Fruit fly (Drosophila melanogaster): Measurements from ENCODE around the gene CG4822.

The CG4822 gene

dm6 chr2L:102161-102761, 19.3 kb downstream of the CG4822 start, which contains the start of gene Creld (continued):
- TF ChIP-seq Dip2 (GFP tag; IDR thresholded peaks at IDR 0.05) (no peak), Fer1 (GFP tag; optimal IDR thresholded peaks at IDR 0.05) (peak; percentile 43), Dbx (GFP tag; IDR thresholded peaks at IDR 0.05) (peak; percentile 51; the same call in 1 of the 3 replicates), lab (GFP tag; optimal IDR thresholded peaks at IDR 0.05) (no peak), Dll (GFP tag; IDR thresholded peaks at IDR 0.05; ENCODE audit: partially characterized antibody) (peak; percentile 100), sna (GFP tag; IDR thresholded peaks at IDR 0.05; ENCODE audit: partially characterized antibody) (peak; percentile 100), B-H1 (GFP tag; IDR thresholded peaks at IDR 0.05) (no peak), CoRest (tag; optimal IDR thresholded peaks at IDR 0.05) (no peak), Hey (tag; optimal IDR thresholded peaks at IDR 0.05) (no peak), pzg (GFP tag; optimal IDR thresholded peaks at IDR 0.05) (peak; percentile 93), shn (GFP tag; optimal IDR thresholded peaks at IDR 0.05) (no peak), HmgZ (tag; optimal IDR thresholded peaks at IDR 0.05) (peak; percentile 74), Sry-β (GFP tag; optimal IDR thresholded peaks at IDR 0.05) (no peak), Sry-δ (GFP tag; optimal IDR thresholded peaks at IDR 0.05) (peak; percentile 94), CG14965 (GFP tag; optimal IDR thresholded peaks at IDR 0.05; ENCODE audit: borderline replicate concordance) (no peak), Drgx (GFP tag; IDR thresholded peaks at IDR 0.05) (no peak), Mrtf (GFP tag; IDR thresholded peaks at IDR 0.05) (no peak), pum (GFP tag; optimal IDR thresholded peaks at IDR 0.05) (no peak), gem (tag; optimal IDR thresholded peaks at IDR 0.05) (no peak), Poxn (GFP tag; IDR thresholded peaks at IDR 0.05) (no peak), ems (GFP tag; optimal IDR thresholded peaks at IDR 0.05) (peak; percentile 0), vfl (GFP tag; optimal IDR thresholded peaks at IDR 0.05) (peak; percentile 23), toy (GFP tag; IDR thresholded peaks at IDR 0.05) (no peak), org-1 (GFP tag; optimal IDR thresholded peaks at IDR 0.05) (no peak), pho (GFP tag; optimal IDR thresholded peaks at IDR 0.05) (no peak), Dfd (GFP tag; optimal IDR thresholded peaks at IDR 0.05) (no peak), Pdp1 (GFP tag; optimal IDR thresholded peaks at IDR 0.05) (peak in 1 of 2 experiments; percentile 34), CG13624 (GFP tag; optimal IDR thresholded peaks at IDR 0.05) (peak; percentile 52), Med (GFP tag) (peak; percentile 86), seq (GFP tag; IDR thresholded peaks at IDR 0.05) (no peak), CG1529 (GFP tag; optimal IDR thresholded peaks at IDR 0.05) (no peak), CG12155 (GFP tag; optimal IDR thresholded peaks at IDR 0.05) (no peak), pan (optimal IDR thresholded peaks at IDR 0.05) (no peak), pan (GFP tag; optimal IDR thresholded peaks at IDR 0.05 in 1 of 2, IDR thresholded peaks at IDR 0.05 in 1 of 2) (no peak), hkb (optimal IDR thresholded peaks at IDR 0.05) (no peak), hkb (GFP tag; IDR thresholded peaks at IDR 0.05) (no peak), jing (GFP tag; optimal IDR thresholded peaks at IDR 0.05) (no peak), CG7357 (GFP tag; IDR thresholded peaks at IDR 0.05) (no peak), CG16815 (GFP tag; optimal IDR thresholded peaks at IDR 0.05) (no peak), CG30431 (GFP tag; optimal IDR thresholded peaks at IDR 0.05) (no peak), bbx (GFP tag; IDR thresholded peaks at IDR 0.05; ENCODE audit: partially characterized antibody) (peak; percentile 100), Dip3 (GFP tag; optimal IDR thresholded peaks at IDR 0.05) (no peak), chinmo (GFP tag; IDR thresholded peaks at IDR 0.05; ENCODE audit: partially characterized antibody) (peak; percentile 100; the same call in 3 of the 4 replicates), CrebB (tag; optimal IDR thresholded peaks at IDR 0.05) (no peak), Eip74EF (GFP tag; optimal IDR thresholded peaks at IDR 0.05) (no peak), wdn (GFP tag; IDR thresholded peaks at IDR 0.05) (no peak), CG17359 (tag; optimal IDR thresholded peaks at IDR 0.05) (no peak), so (GFP tag; IDR thresholded peaks at IDR 0.05) (no peak), tup (GFP tag; optimal IDR thresholded peaks at IDR 0.05) (no peak), klu (GFP tag; IDR thresholded peaks at IDR 0.05) (no peak), Chrac-16 (GFP tag; optimal IDR thresholded peaks at IDR 0.05) (no peak)

Measured in whole organism, embryonic.